Worm (Caenorhabditis elegans) whole organism, L3 larva: ENCODE results near the gene fmo-4.
A peak's percentile ranks its signal among the peaks of the same experiment; 100 is the strongest.

Source experiments
- R02D3.7 ChIP-seq: fragments of 150-350 bp; optimal IDR thresholded peaks from 2 replicates; lab custom pipeline; 2014; ENCODE audit warnings: missing biosample characterization, missing genetic modification characterization
- ZK546.5 ChIP-seq: sonication (generic microtip); optimal IDR thresholded peaks from 2 replicates; lab custom pipeline; 2017; ENCODE audit warnings: missing biosample characterization, missing genetic modification characterization
- aly-2 ChIP-seq: fragments of 150-350 bp; optimal IDR thresholded peaks from 2 replicates; lab custom pipeline; 2014; ENCODE audit warnings: missing biosample characterization, missing genetic modification characterization
- ceh-16 ChIP-seq: sonication (generic microtip); optimal IDR thresholded peaks from 2 replicates; lab custom pipeline; 2017; ENCODE audit warnings: missing biosample characterization, missing genetic modification characterization
- ceh-28 ChIP-seq: fragments of 150-350 bp; optimal IDR thresholded peaks from 2 replicates; lab custom pipeline; 2014; ENCODE audit warnings: missing biosample characterization, missing genetic modification reagents, missing genetic modification characterization
- ceh-82 ChIP-seq: fragments of 150-350 bp; optimal IDR thresholded peaks from 2 replicates; lab custom pipeline; 2014; ENCODE audit warnings: missing biosample characterization, missing genetic modification characterization
- egl-5 ChIP-seq: fragments of 150-350 bp; optimal IDR thresholded peaks from 2 replicates; lab custom pipeline; 2017; ENCODE audit warnings: missing biosample characterization, missing genetic modification reagents, missing genetic modification characterization, inconsistent platforms
- elt-2 ChIP-seq: sonication (generic microtip); optimal IDR thresholded peaks from 2 replicates; lab custom pipeline; 2016; ENCODE audit warnings: missing genetic modification reagents, mild to moderate bottlenecking, missing genetic modification characterization, missing compliant biosample characterization
- elt-3 ChIP-seq, 3 experiments: fragments of 150-350 bp in 1 of 3; sonication (generic microtip) in 2 of 3; optimal IDR thresholded peaks; 2 replicates in 2 of 3; 4 replicates in 1 of 3; lab custom pipeline; 2014 to 2017; ENCODE audit warnings: missing biosample characterization in 3 of 3, missing genetic modification characterization in 3 of 3
- fkh-10 ChIP-seq: sonication (generic microtip); optimal IDR thresholded peaks from 2 replicates; lab custom pipeline; 2017; ENCODE audit warnings: missing biosample characterization, missing genetic modification reagents, missing genetic modification characterization
- fos-1 ChIP-seq: fragments of 150-350 bp; optimal IDR thresholded peaks from 2 replicates; lab custom pipeline; 2014; ENCODE audit warnings: missing biosample characterization, missing genetic modification characterization
- hmg-11 ChIP-seq: sonication (generic microtip); optimal IDR thresholded peaks from 2 replicates; lab custom pipeline; 2016; ENCODE audit warnings: missing genetic modification characterization, missing compliant biosample characterization
- jun-1 ChIP-seq: fragments of 150-350 bp; optimal IDR thresholded peaks from 2 replicates; lab custom pipeline; 2014; ENCODE audit warnings: missing biosample characterization, missing genetic modification reagents, missing genetic modification characterization
- lin-15B ChIP-seq: fragments of 150-350 bp; optimal IDR thresholded peaks from 2 replicates; lab custom pipeline; 2014; ENCODE audit warnings: missing biosample characterization, missing genetic modification characterization
- lsy-12 ChIP-seq: sonication (generic microtip); optimal IDR thresholded peaks from 2 replicates; lab custom pipeline; 2016; ENCODE audit warnings: mild to moderate bottlenecking, missing genetic modification characterization, missing compliant biosample characterization
- mdl-1 ChIP-seq: fragments of 150-350 bp; optimal IDR thresholded peaks from 2 replicates; lab custom pipeline; 2014; ENCODE audit warnings: missing biosample characterization, missing genetic modification characterization
- nhr-12 ChIP-seq: fragments of 150-350 bp; optimal IDR thresholded peaks from 2 replicates; lab custom pipeline; 2014; ENCODE audit warnings: missing biosample characterization, missing genetic modification characterization
- nhr-237 ChIP-seq: fragments of 150-350 bp; optimal IDR thresholded peaks from 2 replicates; lab custom pipeline; 2014; ENCODE audit warnings: missing biosample characterization, missing genetic modification characterization
- nhr-25 ChIP-seq: sonication (generic microtip); optimal IDR thresholded peaks from 2 replicates; lab custom pipeline; 2017; ENCODE audit warnings: missing biosample characterization, missing genetic modification characterization
- nhr-43 ChIP-seq: sonication (generic microtip); optimal IDR thresholded peaks from 2 replicates; lab custom pipeline; 2016; ENCODE audit warnings: mild to moderate bottlenecking, missing genetic modification characterization, missing compliant biosample characterization; ENCODE audit not compliant: poor library complexity, severe bottlenecking
- nhr-67 ChIP-seq: fragments of 150-350 bp; optimal IDR thresholded peaks from 2 replicates; lab custom pipeline; 2014; ENCODE audit warnings: missing biosample characterization, missing genetic modification characterization
- nhr-76 ChIP-seq: fragments of 150-350 bp; sonication (generic microtip); optimal IDR thresholded peaks from 5 replicates; lab custom pipeline; 2014; ENCODE audit warnings: missing biosample characterization, missing genetic modification characterization
- nhr-77 ChIP-seq: fragments of 150-350 bp; optimal IDR thresholded peaks from 2 replicates; lab custom pipeline; 2014; ENCODE audit warnings: missing biosample characterization, missing genetic modification characterization
- pha-4 ChIP-seq: fragments of 150-350 bp; optimal IDR thresholded peaks from 2 replicates; lab custom pipeline; 2014; ENCODE audit warnings: missing biosample characterization, missing genetic modification reagents, missing genetic modification characterization
- pqm-1 ChIP-seq: fragments of 150-350 bp; optimal IDR thresholded peaks from 2 replicates; lab custom pipeline; 2017; ENCODE audit warnings: missing biosample characterization, missing genetic modification characterization, inconsistent platforms
- snpc-4 ChIP-seq: fragments of 150-350 bp; optimal IDR thresholded peaks from 2 replicates; lab custom pipeline; 2014; ENCODE audit warnings: missing biosample characterization, missing genetic modification characterization
- tbx-2 ChIP-seq: sonication (generic microtip); optimal IDR thresholded peaks from 2 replicates; lab custom pipeline; 2016; ENCODE audit warnings: mild to moderate bottlenecking, missing genetic modification characterization, missing compliant biosample characterization
- unc-39 ChIP-seq: sonication (generic microtip); optimal IDR thresholded peaks from 4 replicates; lab custom pipeline; 2017; ENCODE audit warnings: missing biosample characterization, missing genetic modification characterization
- zag-1 ChIP-seq: fragments of 150-350 bp; optimal IDR thresholded peaks from 2 replicates; lab custom pipeline; 2014; ENCODE audit warnings: missing biosample characterization, missing genetic modification characterization
- ztf-11 ChIP-seq: fragments of 150-350 bp; optimal IDR thresholded peaks from 2 replicates; lab custom pipeline; 2014; ENCODE audit warnings: missing biosample characterization, missing genetic modification characterization
- ztf-4 ChIP-seq: fragments of 150-350 bp; optimal IDR thresholded peaks from 2 replicates; lab custom pipeline; 2014; ENCODE audit warnings: missing biosample characterization, missing genetic modification characterization

Gene fmo-4

DNA sequence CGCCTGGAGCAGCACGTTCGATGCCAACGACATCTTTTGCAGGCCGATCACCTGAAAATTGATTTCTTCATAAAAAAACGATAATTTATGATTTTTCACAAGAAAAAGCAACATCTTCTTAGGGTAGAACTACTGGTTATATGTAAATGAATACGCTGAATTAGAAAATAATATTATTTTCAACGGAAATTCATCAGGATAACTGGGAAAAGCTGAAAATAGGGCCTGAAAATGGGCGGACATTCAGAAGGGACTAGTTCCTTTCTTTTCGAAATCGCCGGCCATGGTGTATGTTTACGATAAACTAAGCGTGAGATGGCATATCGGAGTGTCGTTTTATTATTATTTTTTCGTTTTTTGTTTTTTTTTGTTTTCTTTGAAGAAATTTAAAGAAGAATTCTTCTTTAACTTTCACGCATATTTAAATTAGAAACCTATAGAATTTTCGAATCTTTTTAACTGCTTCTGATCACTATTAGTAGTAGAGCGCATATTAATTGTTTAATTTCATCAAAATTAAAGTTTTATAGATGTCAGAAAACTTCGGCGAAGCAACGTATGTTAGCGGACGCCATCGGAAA is 19.1 kb upstream of the fmo-4 start, which contains the start of the genes nduv-2 and F53F4.12:
nduv-2 (minus strand) TSS at position 51 of the 581 bp plus-strand sequence.
F53F4.12 (plus strand) TSS at position 531 of the 581 bp plus-strand sequence.
- no peak for TF ChIP-seq jun-1
- TF ChIP-seq R02D3.7 (tag; lab: Kevin White, UChicago), result peak; percentile 86
- no peak for TF ChIP-seq ZK546.5 (tag; lab: Kevin White, UChicago)
- no peak for TF ChIP-seq mdl-1 (tag; lab: Kevin White, UChicago)
- no peak for TF ChIP-seq pha-4 (tag; lab: Kevin White, UChicago)
- peak; percentile 10 for TF ChIP-seq nhr-25 (tag; lab: Kevin White, UChicago)
- no peak for TF ChIP-seq tbx-2 (tag; lab: Kevin White, UChicago)
- TF ChIP-seq elt-3 (tag; optimal IDR thresholded peaks at IDR 0.05; lab: Kevin White, UChicago), result no peak
- peak; percentile 1 for TF ChIP-seq pqm-1 (tag; lab: Kevin White, UChicago)
- TF ChIP-seq snpc-4 (tag; lab: Kevin White, UChicago), result peak; percentile 13
- TF ChIP-seq lin-15B (tag; lab: Kevin White, UChicago), result peak; percentile 89
- TF ChIP-seq hmg-11, result peak; percentile 64

DNA sequence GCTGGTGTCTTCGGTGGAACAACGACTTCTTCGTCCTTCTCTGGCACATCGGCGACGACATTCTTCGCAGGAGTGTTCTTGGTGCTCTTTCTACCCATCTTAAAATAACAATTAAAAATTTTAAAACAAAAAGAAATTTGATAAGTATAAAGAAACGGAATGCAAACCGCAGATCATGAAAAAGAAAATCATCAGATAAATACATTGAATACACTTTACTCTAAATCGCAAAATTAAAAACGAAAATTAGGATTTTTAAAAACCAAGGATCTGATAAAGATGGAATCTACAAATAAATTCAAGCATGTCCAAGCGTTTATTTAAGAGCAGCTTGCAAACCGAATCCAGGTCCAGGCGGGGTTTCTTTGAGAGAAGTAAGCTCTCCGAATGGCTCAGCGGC is 17.9 kb upstream of the fmo-4 start, which contains the start of gene F53F4.11:
F53F4.11 (minus strand) TSS at position 101 of the 400 bp plus-strand sequence.
- TF ChIP-seq ceh-16 (tag; lab: Kevin White, UChicago) (no peak), nhr-25 (tag; lab: Kevin White, UChicago) (no peak), nhr-237 (tag; lab: Kevin White, UChicago) (no peak), nhr-12 (no peak), nhr-76 (tag; lab: Kevin White, UChicago) (no peak), lsy-12 (no peak), ztf-11 (no peak), ztf-4 (no peak), fos-1 (tag; lab: Kevin White, UChicago) (no peak), pha-4 (tag; lab: Kevin White, UChicago) (no peak), zag-1 (tag; lab: Kevin White, UChicago) (no peak)

DNA sequence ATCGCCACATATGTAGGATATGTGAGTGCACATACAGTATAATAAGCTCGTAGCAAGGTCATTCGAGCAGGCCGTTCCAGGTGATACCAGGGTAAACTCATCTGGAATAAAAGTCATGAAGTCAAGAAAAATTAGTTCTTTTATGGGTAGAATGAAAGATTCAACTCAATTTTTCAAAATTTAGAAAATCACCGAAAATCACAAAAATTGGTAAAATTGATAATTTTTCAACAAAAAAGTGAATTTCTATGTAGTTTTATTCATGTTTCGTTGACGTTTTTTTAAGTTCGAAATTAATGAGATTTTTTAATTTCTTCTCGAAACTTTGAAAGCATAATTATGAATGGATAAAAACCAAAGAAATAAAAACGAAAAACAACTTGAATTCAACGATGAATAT is 15.2 kb upstream of the fmo-4 start, which contains the start of gene F53F4.16:
F53F4.16 (minus strand) TSS at position 101 of the 400 bp plus-strand sequence.
- TF ChIP-seq ztf-11, result no peak
- TF ChIP-seq ceh-82 (tag; lab: Kevin White, UChicago), result no peak
- no peak for TF ChIP-seq ztf-4
- no peak for TF ChIP-seq fos-1 (tag; lab: Kevin White, UChicago)
- TF ChIP-seq nhr-43 (tag; lab: Kevin White, UChicago), result no peak
- TF ChIP-seq unc-39 (tag; lab: Kevin White, UChicago), result no peak
- no peak for TF ChIP-seq nhr-77 (tag; lab: Kevin White, UChicago)
- no peak for TF ChIP-seq nhr-12
- no peak for TF ChIP-seq aly-2 (tag; lab: Kevin White, UChicago)
- TF ChIP-seq jun-1, result no peak
- TF ChIP-seq fkh-10, result no peak
- TF ChIP-seq, all 47 proteins: peak for 0

DNA sequence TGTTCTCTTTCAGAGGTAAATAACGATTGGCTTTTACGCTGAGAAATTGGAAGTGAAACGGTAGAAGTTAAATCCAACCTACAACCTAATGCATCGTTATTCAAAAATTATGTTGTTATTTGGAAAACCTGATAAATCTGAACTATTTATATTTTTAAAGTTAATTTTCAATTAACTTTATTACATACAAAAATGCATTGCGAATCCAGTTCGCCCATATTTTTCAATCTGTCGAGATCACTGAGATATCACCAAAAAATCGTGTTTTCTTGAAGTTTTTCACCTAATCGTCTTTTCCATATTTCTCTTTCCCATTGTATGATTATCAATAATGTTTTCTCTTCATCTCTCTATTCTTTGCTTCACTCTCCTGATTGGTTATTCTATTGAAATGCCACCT is 14.2 kb upstream of the fmo-4 start, which contains the start of gene F53F4.15:
F53F4.15 (plus strand) TSS at position 301 of the 400 bp plus-strand sequence.
- no peak for TF ChIP-seq egl-5

DNA sequence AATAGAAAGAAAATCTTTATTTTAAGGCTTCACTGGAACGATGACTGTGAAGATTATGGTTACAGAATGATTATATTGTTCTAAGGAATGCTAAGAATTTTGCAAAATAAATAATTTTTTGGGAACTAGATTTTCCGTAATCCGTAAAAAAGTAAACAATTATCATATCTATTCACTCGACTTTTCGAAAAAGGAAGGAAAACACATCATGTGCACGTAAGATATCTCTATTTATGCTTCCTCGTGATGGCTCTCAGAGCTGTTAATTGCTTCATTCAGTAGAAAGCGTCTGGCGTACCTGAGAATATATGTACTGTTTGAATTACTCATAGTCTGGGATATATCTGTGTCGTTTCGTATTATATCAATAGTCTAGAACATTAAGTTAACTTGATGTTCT is 13.3 kb upstream of the fmo-4 start, which contains the start of gene srd-11:
srd-11 (minus strand) TSS at position 101 of the 400 bp plus-strand sequence.
- TF ChIP-seq ceh-82 (tag; lab: Kevin White, UChicago) (no peak), ztf-11 (no peak), aly-2 (tag; lab: Kevin White, UChicago) (no peak), nhr-237 (tag; lab: Kevin White, UChicago) (no peak), zag-1 (tag; lab: Kevin White, UChicago) (no peak), lin-15B (tag; lab: Kevin White, UChicago) (no peak), egl-5 (no peak), nhr-67 (tag; lab: Kevin White, UChicago) (no peak), elt-2 (tag; lab: Kevin White, UChicago) (no peak), R02D3.7 (tag; lab: Kevin White, UChicago) (no peak), fos-1 (tag; lab: Kevin White, UChicago) (no peak), ceh-28 (tag; lab: Kevin White, UChicago) (no peak), mdl-1 (tag; lab: Kevin White, UChicago) (no peak), fkh-10 (no peak)
- TF ChIP-seq, all 47 proteins: peak for 0
